Worm (Caenorhabditis elegans): ENCODE data around the gene col-166.

The col-166 gene

DNA sequence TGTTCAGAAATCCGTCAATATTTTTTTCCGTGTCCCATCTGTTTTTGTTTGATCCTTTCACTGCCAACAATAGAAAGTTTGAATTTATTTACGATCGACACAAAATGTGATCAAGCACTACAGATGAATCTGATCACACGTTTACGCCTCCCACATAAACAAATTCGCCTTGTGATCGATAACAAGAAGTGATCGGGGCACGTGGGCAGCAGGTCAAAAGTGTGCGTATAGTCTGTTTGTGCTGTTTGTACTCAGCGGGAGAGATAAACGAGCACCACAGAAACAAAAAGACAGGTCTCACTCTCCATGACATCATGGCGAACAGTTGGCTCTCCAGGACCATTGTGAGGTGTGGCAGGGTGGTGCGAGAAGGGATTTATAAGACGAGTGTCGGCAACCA, 24.3 kb upstream of the col-166 start (continued):
- no peak for TF ChIP-seq ZK546.5 (tag; optimal IDR thresholded peaks at IDR 0.05)
- peak; percentile 62 for TF ChIP-seq lin-39 (tag; optimal IDR thresholded peaks at IDR 0.05)
- TF ChIP-seq eor-1 (tag; optimal IDR thresholded peaks at IDR 0.05), result no peak
- TF ChIP-seq pha-4 (tag; optimal IDR thresholded peaks at IDR 0.05), result peak; percentile 93
- TF ChIP-seq nhr-67 (tag; optimal IDR thresholded peaks at IDR 0.05), result no peak
- TF ChIP-seq zag-1 (tag; optimal IDR thresholded peaks at IDR 0.05), result no peak
- TF ChIP-seq nhr-25 (tag; optimal IDR thresholded peaks at IDR 0.05), result peak; percentile 78

DNA sequence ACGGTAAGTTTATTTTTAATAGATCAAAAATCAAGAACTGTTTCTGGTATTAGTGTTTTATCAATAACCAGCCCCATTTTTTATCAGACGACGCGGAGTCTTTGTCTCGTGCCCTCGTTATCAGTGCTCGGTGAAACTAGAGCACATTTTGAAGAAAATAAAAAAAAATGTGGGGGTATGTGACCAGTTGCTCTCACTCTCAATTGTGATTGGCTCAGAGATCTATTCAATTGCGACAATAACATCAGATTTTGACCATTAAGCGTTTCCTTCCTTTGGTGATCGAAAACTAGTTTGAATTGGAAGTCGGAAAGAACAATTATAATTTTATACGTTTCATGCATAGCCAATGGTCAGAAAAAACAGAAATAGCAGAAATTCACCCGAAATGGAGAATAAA, 23.4 kb upstream of the col-166 start:
- TF ChIP-seq ZK546.5 (tag; optimal IDR thresholded peaks at IDR 0.05) (no peak), ama-1 (optimal IDR thresholded peaks at IDR 0.05) (peak; percentile 51), nhr-43 (tag; optimal IDR thresholded peaks at IDR 0.05; ENCODE audit: poor library complexity, severe bottlenecking) (no peak), elt-2 (tag; optimal IDR thresholded peaks at IDR 0.05) (peak; percentile 92), aly-2 (tag; optimal IDR thresholded peaks at IDR 0.05) (no peak), elt-1 (tag; optimal IDR thresholded peaks at IDR 0.05) (no peak), jun-1 (tag; optimal IDR thresholded peaks at IDR 0.05) (peak; percentile 38), lsy-12 (tag; optimal IDR thresholded peaks at IDR 0.05) (no peak), hmg-11 (tag; optimal IDR thresholded peaks at IDR 0.05) (no peak), pqm-1 (tag; optimal IDR thresholded peaks at IDR 0.05) (peak; percentile 89), pha-4 (tag; optimal IDR thresholded peaks at IDR 0.05) (peak; percentile 54), nhr-25 (tag; optimal IDR thresholded peaks at IDR 0.05) (no peak), zag-1 (tag; optimal IDR thresholded peaks at IDR 0.05) (no peak), R02D3.7 (tag; optimal IDR thresholded peaks at IDR 0.05) (no peak), sea-2 (GFP tag; optimal IDR thresholded peaks at IDR 0.05) (no peak), egl-5 (tag; optimal IDR thresholded peaks at IDR 0.05) (no peak), nfya-1 (tag; optimal IDR thresholded peaks at IDR 0.05; ENCODE audit: insufficient read depth) (peak; percentile 52), nhr-12 (tag; optimal IDR thresholded peaks at IDR 0.05) (no peak)

DNA sequence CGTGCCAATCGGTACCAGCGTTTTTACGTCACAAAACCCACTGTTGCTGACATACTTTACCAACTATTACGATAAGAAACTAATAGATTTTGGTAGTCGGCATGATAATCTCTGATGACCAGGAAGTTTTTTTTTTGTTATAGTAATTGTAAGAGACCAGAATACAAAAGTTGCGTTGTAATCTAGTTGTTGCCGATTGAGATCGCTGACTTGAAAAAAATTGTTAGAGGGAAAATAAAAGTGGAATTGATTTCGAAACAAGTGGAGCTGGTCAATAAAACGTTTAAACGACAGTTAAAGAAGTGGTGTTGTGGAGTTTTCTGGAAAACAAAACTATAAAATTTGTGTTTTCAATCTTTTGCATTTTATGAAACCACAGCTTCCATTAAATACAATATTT, 22.8 kb upstream of the col-166 start:
- TF ChIP-seq egl-5 (tag; optimal IDR thresholded peaks at IDR 0.05) (no peak), nhr-67 (tag; optimal IDR thresholded peaks at IDR 0.05) (no peak), ZK546.5 (tag; optimal IDR thresholded peaks at IDR 0.05) (no peak), ceh-16 (tag; optimal IDR thresholded peaks at IDR 0.05) (no peak), fkh-2 (tag; optimal IDR thresholded peaks at IDR 0.05) (no peak), hmg-11 (tag; optimal IDR thresholded peaks at IDR 0.05) (no peak), jun-1 (tag; optimal IDR thresholded peaks at IDR 0.05) (no peak), nhr-23 (tag; optimal IDR thresholded peaks at IDR 0.05) (peak; percentile 31), ceh-9 (tag; optimal IDR thresholded peaks at IDR 0.05) (no peak), pqm-1 (tag; optimal IDR thresholded peaks at IDR 0.05) (peak; percentile 31), nhr-77 (tag; optimal IDR thresholded peaks at IDR 0.05) (no peak), ceh-82 (tag; optimal IDR thresholded peaks at IDR 0.05) (no peak), ztf-11 (tag; optimal IDR thresholded peaks at IDR 0.05) (no peak), unc-39 (tag; optimal IDR thresholded peaks at IDR 0.05) (no peak), ceh-28 (tag; optimal IDR thresholded peaks at IDR 0.05) (peak; percentile 2), fkh-10 (GFP tag; optimal IDR thresholded peaks at IDR 0.05) (no peak)

DNA sequence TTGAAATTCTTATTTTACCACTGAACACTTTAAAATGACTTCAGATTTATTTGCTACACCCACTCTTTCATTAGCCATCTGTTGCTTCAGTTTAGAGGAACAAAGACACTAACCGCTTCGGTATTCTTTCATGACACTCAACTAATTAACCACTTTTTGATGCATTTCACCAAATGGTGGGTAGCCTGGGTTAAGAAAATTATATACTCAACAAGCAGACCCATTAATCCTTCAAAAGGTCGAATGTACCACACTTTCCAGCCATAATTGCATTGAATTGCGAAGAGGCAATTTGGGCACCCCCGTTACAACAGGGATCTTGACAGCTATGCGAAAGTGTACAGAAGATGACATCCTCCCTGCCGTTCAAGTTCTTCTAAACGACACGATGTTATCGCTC, 21.4 kb upstream of the col-166 start:
- TF ChIP-seq R02D3.7 (tag; optimal IDR thresholded peaks at IDR 0.05) (no peak), nhr-23 (tag; optimal IDR thresholded peaks at IDR 0.05) (peak; percentile 7), unc-62 (GFP tag; optimal IDR thresholded peaks at IDR 0.05) (no peak), tbx-2 (tag; optimal IDR thresholded peaks at IDR 0.05) (no peak), egl-5 (tag; optimal IDR thresholded peaks at IDR 0.05) (no peak), hmg-11 (tag; optimal IDR thresholded peaks at IDR 0.05) (no peak), nhr-11 (tag; optimal IDR thresholded peaks at IDR 0.05) (no peak), lsy-12 (tag; optimal IDR thresholded peaks at IDR 0.05) (no peak), egl-27 (tag; optimal IDR thresholded peaks at IDR 0.05) (no peak), nhr-67 (tag; optimal IDR thresholded peaks at IDR 0.05) (no peak), nfya-1 (tag; optimal IDR thresholded peaks at IDR 0.05; ENCODE audit: insufficient read depth) (no peak), nhr-25 (tag; optimal IDR thresholded peaks at IDR 0.05) (peak; percentile 4)

DNA sequence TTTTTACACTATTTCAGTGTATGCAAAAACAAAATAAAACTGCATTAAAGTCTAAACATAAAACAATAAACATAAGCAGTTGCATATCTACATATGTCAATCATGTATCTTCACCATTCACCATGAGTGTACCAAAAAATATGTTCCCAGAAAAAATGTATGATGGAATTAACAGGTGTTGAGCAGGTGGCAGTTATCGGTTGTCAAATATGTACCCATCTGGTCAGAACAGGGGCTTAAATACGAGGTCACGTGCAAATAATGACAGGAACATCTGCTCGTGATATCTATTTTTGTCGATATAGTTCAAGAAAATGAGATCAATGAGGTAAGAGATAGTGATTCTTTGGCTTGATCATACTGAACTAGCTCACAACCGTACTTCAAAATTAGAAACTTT, 20.7 kb upstream of the col-166 start:
- TF ChIP-seq mml-1 (tag; optimal IDR thresholded peaks at IDR 0.05) (no peak), ceh-16 (tag; optimal IDR thresholded peaks at IDR 0.05) (no peak), pha-4 (tag; optimal IDR thresholded peaks at IDR 0.05) (no peak), nhr-43 (tag; optimal IDR thresholded peaks at IDR 0.05; ENCODE audit: poor library complexity, severe bottlenecking) (no peak), unc-62 (GFP tag; optimal IDR thresholded peaks at IDR 0.05) (no peak), ZK546.5 (tag; optimal IDR thresholded peaks at IDR 0.05) (no peak), tbx-2 (tag; optimal IDR thresholded peaks at IDR 0.05) (no peak)
